Worm (Caenorhabditis elegans) whole organism, L2 larva: Measurements from ENCODE around the gene ccdc-149.

ENCODE experiments used
- aly-2 ChIP-seq: fragments of 150-350 bp; optimal IDR thresholded peaks from 2 replicates; lab custom pipeline; 2014; ENCODE audit warnings: missing biosample characterization, missing genetic modification characterization
- ceh-82 ChIP-seq: fragments of 150-350 bp; optimal IDR thresholded peaks from 2 replicates; lab custom pipeline; 2014; ENCODE audit warnings: missing biosample characterization, missing genetic modification characterization
- egl-27 ChIP-seq: sonication (generic microtip); optimal IDR thresholded peaks from 3 replicates; lab custom pipeline; 2017; ENCODE audit warnings: missing biosample characterization, missing genetic modification reagents, missing genetic modification characterization
- fos-1 ChIP-seq: fragments of 150-350 bp; optimal IDR thresholded peaks from 2 replicates; lab custom pipeline; 2014; ENCODE audit warnings: missing biosample characterization, missing genetic modification characterization
- lin-39 ChIP-seq: fragments of 150-350 bp; optimal IDR thresholded peaks from 2 replicates; lab custom pipeline; 2014; ENCODE audit warnings: missing biosample characterization, missing genetic modification reagents, missing genetic modification characterization
- lsy-2 ChIP-seq, 2 experiments: fragments of 150-350 bp in 1 of 2; sonication (generic microtip) in 1 of 2; optimal IDR thresholded peaks; 2 replicates each; lab custom pipeline; 2014 to 2017; ENCODE audit warnings: missing biosample characterization in 2 of 2, missing genetic modification characterization in 2 of 2
- mdl-1 ChIP-seq, 2 experiments: fragments of 150-350 bp in 1 of 2; sonication (generic microtip) in 1 of 2; optimal IDR thresholded peaks; 2 replicates each; lab custom pipeline; 2017; ENCODE audit warnings: missing biosample characterization in 2 of 2, missing genetic modification characterization in 2 of 2
- nhr-21 ChIP-seq: fragments of 150-350 bp; optimal IDR thresholded peaks from 2 replicates; lab custom pipeline; 2014; ENCODE audit warnings: missing biosample characterization, missing genetic modification characterization
- nhr-23 ChIP-seq: fragments of 150-350 bp; optimal IDR thresholded peaks from 2 replicates; lab custom pipeline; 2014; ENCODE audit warnings: missing biosample characterization, missing genetic modification reagents, missing genetic modification characterization
- nhr-25 ChIP-seq: fragments of 150-350 bp; sonication (generic microtip); optimal IDR thresholded peaks from 3 replicates; lab custom pipeline; 2014; ENCODE audit warnings: missing biosample characterization, missing genetic modification characterization
- unc-62 ChIP-seq: fragments of 150-350 bp; optimal IDR thresholded peaks from 2 replicates; lab custom pipeline; 2014; ENCODE audit warnings: missing biosample characterization, missing genetic modification reagents, missing genetic modification characterization

ce11 chrX:11537240-11537764 lies 26.1 kb upstream of the ccdc-149 start, which contains the start of gene gcp-2.2:
- TF ChIP-seq fos-1 (tag; lab: Kevin White, UChicago) (no peak), ceh-82 (tag; lab: Kevin White, UChicago) (no peak), mdl-1 (tag; optimal IDR thresholded peaks at IDR 0.05; lab: Kevin White, UChicago) (no peak), aly-2 (tag; lab: Kevin White, UChicago) (no peak), nhr-23 (tag; lab: Kevin White, UChicago) (no peak), unc-62 (GFP tag; lab: Kevin White, UChicago) (no peak), nhr-21 (tag; lab: Kevin White, UChicago) (no peak), nhr-25 (tag; lab: Kevin White, UChicago) (no peak), lin-39 (tag; lab: Kevin White, UChicago) (no peak), lsy-2 (tag; optimal IDR thresholded peaks at IDR 0.05; lab: Kevin White, UChicago) (no peak), egl-27 (no peak)
